Worm (Caenorhabditis elegans) whole organism, L4 larva: Measurements from ENCODE around the gene mrck-1.

Experiments
- ceh-82 ChIP-seq: sonication (generic microtip); optimal IDR thresholded peaks from 2 replicates; lab custom pipeline; 2017; ENCODE audit warnings: missing biosample characterization, missing genetic modification characterization
- mep-1 ChIP-seq: fragments of 150-350 bp; sonication (generic microtip); optimal IDR thresholded peaks from 3 replicates; lab custom pipeline; 2014; ENCODE audit warnings: missing biosample characterization, missing genetic modification characterization
- unc-39 ChIP-seq: sonication (generic microtip); optimal IDR thresholded peaks from 2 replicates; lab custom pipeline; 2017; ENCODE audit warnings: missing biosample characterization, missing genetic modification characterization

- TF ChIP-seq ceh-82 (tag; lab: Kevin White, UChicago) (no peak), unc-39 (no peak), mep-1 (tag; lab: Kevin White, UChicago) (no peak)
These were observed 19.3 kb upstream of the mrck-1 start, which contains the start of gene srn-1 for ce11 chrV:6286343-6286742.
